Worm (Caenorhabditis elegans): Measurements from ENCODE around the gene R151.2.

Gene R151.2

DNA sequence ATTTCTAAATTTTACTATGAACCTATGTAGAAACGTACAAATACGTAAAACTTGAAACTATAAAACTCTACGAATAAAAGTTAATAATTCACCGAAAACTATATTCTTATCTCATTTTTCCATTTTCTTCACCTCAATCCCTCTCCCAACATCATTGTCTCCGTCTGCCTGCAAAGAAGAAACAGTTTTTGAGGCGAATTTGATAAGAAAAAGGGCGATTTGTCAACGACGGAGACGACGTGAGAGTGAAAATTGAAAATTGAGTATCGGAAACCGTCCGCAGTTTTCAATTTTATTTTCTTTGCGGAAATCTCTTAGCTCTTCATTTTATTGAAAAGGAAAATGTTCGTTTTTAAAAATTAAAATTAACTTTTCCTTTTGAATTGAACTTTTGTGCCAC lies 2.3 kb downstream of the R151.2 start:
- no peak for TF ChIP-seq bed-3 (GFP tag; optimal IDR thresholded peaks at IDR 0.05)
- TF ChIP-seq ztf-11 (tag; optimal IDR thresholded peaks at IDR 0.05) = no peak
- TF ChIP-seq ham-2 (GFP tag; optimal IDR thresholded peaks at IDR 0.05) = no peak

DNA sequence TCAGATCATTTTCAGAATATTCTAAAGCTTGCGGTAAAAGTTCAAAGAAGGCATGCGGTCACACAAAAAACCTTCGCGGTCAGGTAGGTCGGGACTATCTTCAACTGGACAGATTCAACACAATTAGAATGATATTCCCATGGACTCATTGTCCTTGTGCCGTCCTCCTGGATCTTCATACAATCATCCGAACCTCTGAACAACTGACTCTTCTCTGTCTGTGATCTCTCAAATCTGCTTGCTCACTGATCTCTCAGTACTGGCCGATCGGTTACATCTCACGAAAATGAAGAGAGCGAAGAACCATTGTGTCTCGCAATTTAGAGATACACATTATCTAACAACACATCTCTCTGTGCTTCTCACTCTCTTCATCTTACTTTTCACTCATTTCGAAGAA lies 5.8 kb downstream of the R151.2 start:
- TF ChIP-seq mls-2 (tag; optimal IDR thresholded peaks at IDR 0.05) (no peak), unc-120 (tag; optimal IDR thresholded peaks at IDR 0.05; ENCODE audit: poor library complexity, severe bottlenecking) (peak; percentile 42), nhr-28 (tag; optimal IDR thresholded peaks at IDR 0.05) (no peak), hlh-1 (tag; optimal IDR thresholded peaks at IDR 0.05) (peak; percentile 99), flh-1 (GFP tag; optimal IDR thresholded peaks at IDR 0.05) (no peak), cnd-1 (tag; optimal IDR thresholded peaks at IDR 0.05) (no peak), lin-32 (GFP tag; optimal IDR thresholded peaks at IDR 0.05) (no peak)

DNA sequence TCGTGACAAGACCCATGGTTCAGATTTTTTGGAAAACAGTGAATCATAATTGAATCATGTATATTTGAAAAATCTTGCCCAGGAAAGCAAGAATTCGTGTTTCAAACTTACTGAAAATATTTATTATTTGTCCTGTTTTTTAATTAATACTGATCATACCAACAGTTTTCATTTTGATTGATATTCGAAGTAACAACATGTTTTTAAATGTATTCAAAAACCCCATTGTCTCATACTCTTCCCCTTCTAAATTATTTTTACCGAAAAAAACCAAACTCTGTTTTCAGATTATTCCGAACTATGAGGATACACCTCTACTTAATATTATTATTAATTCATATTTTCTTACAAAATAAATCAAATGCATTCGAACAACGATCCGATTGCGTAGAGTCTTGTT lies 6.5 kb downstream of the R151.2 start, which contains the start of gene R151.1:
Gene R151.1 (plus strand): TSS at position 301 of the 400 bp plus-strand sequence.
- TF ChIP-seq bed-3 (GFP tag; optimal IDR thresholded peaks at IDR 0.05) = no peak
- no peak for TF ChIP-seq nhr-237 (tag; optimal IDR thresholded peaks at IDR 0.05)

DNA sequence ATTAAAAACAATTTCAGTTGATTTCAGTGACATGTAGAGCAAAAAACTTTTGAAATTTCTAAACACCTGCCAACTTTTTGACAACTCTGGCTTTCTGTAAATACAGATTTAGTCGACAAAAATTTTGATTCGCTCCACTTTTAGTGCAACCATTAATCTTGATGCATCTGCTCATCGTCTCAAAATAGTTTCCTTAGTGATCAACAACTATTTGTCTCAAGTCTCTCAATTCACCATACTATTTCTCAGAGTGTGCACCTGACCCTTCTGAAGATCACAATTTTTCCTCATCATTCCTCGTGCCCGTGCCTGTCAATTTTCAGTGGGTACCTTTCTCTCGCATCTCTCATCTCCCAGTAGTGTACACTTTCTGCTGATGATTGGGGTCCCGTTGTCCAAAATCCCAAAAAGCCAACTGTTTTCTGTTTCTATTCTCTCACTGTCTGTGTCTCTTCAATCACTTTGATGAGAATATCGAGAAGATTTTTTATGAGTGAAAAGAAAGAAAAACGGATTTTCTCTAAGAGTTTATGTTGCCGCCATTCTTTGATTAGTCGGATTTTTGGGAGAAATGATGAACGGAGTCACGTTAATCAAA lies 7.3 kb downstream of the R151.2 start:
- peak; percentile 98 for TF ChIP-seq unc-120 (tag; optimal IDR thresholded peaks at IDR 0.05; ENCODE audit: poor library complexity, severe bottlenecking)
- peak; percentile 96 for TF ChIP-seq hlh-1 (tag; optimal IDR thresholded peaks at IDR 0.05)
- TF ChIP-seq snpc-4 (tag; optimal IDR thresholded peaks at IDR 0.05) = no peak
- TF ChIP-seq nhr-76 (tag; optimal IDR thresholded peaks at IDR 0.05) = no peak
- no peak for TF ChIP-seq cnd-1 (tag; optimal IDR thresholded peaks at IDR 0.05)
- no peak for TF ChIP-seq lin-13 (tag; optimal IDR thresholded peaks at IDR 0.05)
- no peak for TF ChIP-seq mab-5 (tag; optimal IDR thresholded peaks at IDR 0.05)
- peak; percentile 96 for TF ChIP-seq unc-62 (GFP tag; optimal IDR thresholded peaks at IDR 0.05)

DNA sequence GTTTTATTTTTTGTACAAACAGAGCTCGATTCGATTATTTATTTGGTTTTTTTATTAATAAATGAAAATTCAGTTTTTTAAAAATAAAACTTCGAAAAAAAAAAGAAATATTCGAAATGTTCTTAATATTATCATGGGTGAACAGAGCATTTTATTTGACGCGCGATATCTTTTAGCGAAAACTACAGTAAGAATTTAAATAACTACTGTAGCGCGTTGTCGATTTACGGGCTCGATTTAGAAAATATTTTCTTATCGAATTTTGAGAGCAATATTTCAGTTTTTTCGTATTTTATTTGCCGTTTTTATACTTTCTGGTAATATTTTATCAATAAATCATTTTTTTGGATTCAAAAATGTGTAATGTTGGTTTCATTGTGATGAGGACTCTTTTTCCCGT lies 11.3 kb downstream of the R151.2 start:
- TF ChIP-seq pha-4 (tag; optimal IDR thresholded peaks at IDR 0.05) = no peak
- no peak for TF ChIP-seq sem-2 (GFP tag; optimal IDR thresholded peaks at IDR 0.05)
- no peak for TF ChIP-seq ceh-43 (GFP tag; optimal IDR thresholded peaks at IDR 0.05)
- no peak for TF ChIP-seq nhr-28 (tag; optimal IDR thresholded peaks at IDR 0.05)
- TF ChIP-seq cnd-1 (tag; optimal IDR thresholded peaks at IDR 0.05) = no peak
- TF ChIP-seq ceh-39 (tag; optimal IDR thresholded peaks at IDR 0.05) = no peak
- TF ChIP-seq hlh-1 (tag; optimal IDR thresholded peaks at IDR 0.05) = no peak
- no peak for TF ChIP-seq mab-5 (tag; optimal IDR thresholded peaks at IDR 0.05)
- no peak for TF ChIP-seq drap-1 (GFP tag; optimal IDR thresholded peaks at IDR 0.05)
- no peak for TF ChIP-seq lsy-2 (tag; optimal IDR thresholded peaks at IDR 0.05)
- TF ChIP-seq elt-3 (tag; optimal IDR thresholded peaks at IDR 0.05) = no peak
- no peak for TF ChIP-seq bed-3 (GFP tag; optimal IDR thresholded peaks at IDR 0.05)
- TF ChIP-seq M03D4.4 (tag; optimal IDR thresholded peaks at IDR 0.05) = no peak
- TF ChIP-seq tbx-8 (GFP tag; optimal IDR thresholded peaks at IDR 0.05) = no peak
- TF ChIP-seq zip-8 (tag; optimal IDR thresholded peaks at IDR 0.05) = no peak
- TF ChIP-seq blmp-1 (tag; optimal IDR thresholded peaks at IDR 0.05) = no peak

DNA sequence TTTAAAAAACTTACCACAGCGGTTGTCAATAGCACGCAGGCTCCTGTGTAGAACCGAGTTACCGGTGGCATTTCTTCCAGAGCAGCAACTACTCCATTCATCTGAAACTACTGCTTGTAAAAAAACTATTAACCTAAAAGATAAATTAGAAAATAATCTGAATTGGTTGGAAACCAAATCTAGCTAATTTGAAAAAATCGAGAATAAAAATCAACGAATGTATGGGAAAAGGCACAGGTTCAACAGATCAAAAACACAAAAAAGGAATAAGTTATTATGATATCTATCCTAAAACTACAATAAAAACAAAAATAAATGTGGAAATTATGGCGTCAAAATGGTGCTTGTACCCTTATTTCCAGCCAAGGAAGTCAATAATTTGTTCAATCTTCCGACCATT lies 13.3 kb downstream of the R151.2 start, which contains the start of gene der-2:
Gene der-2 (minus strand): TSS at position 101 of the 400 bp plus-strand sequence.
- TF ChIP-seq bed-3 (GFP tag; optimal IDR thresholded peaks at IDR 0.05) (no peak), nhr-76 (tag; optimal IDR thresholded peaks at IDR 0.05) (no peak), ham-2 (GFP tag; optimal IDR thresholded peaks at IDR 0.05) (no peak), cnd-1 (tag; optimal IDR thresholded peaks at IDR 0.05) (no peak), blmp-1 (tag; optimal IDR thresholded peaks at IDR 0.05) (no peak), lin-32 (GFP tag; optimal IDR thresholded peaks at IDR 0.05) (no peak), zip-8 (tag; optimal IDR thresholded peaks at IDR 0.05) (no peak), tbx-8 (GFP tag; optimal IDR thresholded peaks at IDR 0.05) (no peak), nhr-28 (tag; optimal IDR thresholded peaks at IDR 0.05) (no peak), ztf-11 (tag; optimal IDR thresholded peaks at IDR 0.05) (no peak), unc-120 (tag; optimal IDR thresholded peaks at IDR 0.05; ENCODE audit: poor library complexity, severe bottlenecking) (no peak), M03D4.4 (tag; optimal IDR thresholded peaks at IDR 0.05) (no peak), elt-3 (tag; optimal IDR thresholded peaks at IDR 0.05) (no peak), ces-1 (GFP tag; optimal IDR thresholded peaks at IDR 0.05) (no peak), nhr-12 (tag; optimal IDR thresholded peaks at IDR 0.05) (no peak), lin-13 (tag; optimal IDR thresholded peaks at IDR 0.05) (no peak), nhr-2 (tag; optimal IDR thresholded peaks at IDR 0.05) (no peak), unc-62 (GFP tag; optimal IDR thresholded peaks at IDR 0.05) (no peak), hlh-1 (tag; optimal IDR thresholded peaks at IDR 0.05) (no peak), flh-1 (GFP tag; optimal IDR thresholded peaks at IDR 0.05) (no peak)

All from whole organism, mixed stage, embryonic.